Fruit fly (Drosophila melanogaster) whole organism, embryonic: ENCODE measurements around the gene Gr63a.

Experiments
- Ada2b ChIP-seq: fragments of 200-800 bp; sonication (Bioruptor generic); IDR thresholded peaks from 2 replicates; pipeline ENCODE4 v1.3.6; 2022; ENCODE audit warnings: missing biosample characterization, missing genetic modification characterization
- B-H2 ChIP-seq: fragments of 200-800 bp; sonication (Bioruptor generic); optimal IDR thresholded peaks from 2 replicates; lab custom pipeline; 2018; ENCODE audit warnings: missing biosample characterization, mild to moderate bottlenecking, missing genetic modification characterization
- CG10366 ChIP-seq: fragments of 200-800 bp; sonication (Bioruptor generic); IDR thresholded peaks from 2 replicates; pipeline ENCODE4 v1.3.6; 2022; ENCODE audit warnings: missing biosample characterization, missing genetic modification characterization
- CG10543 ChIP-seq: fragments of 200-800 bp; sonication (Bioruptor generic); optimal IDR thresholded peaks from 3 replicates; lab custom pipeline; 2017; ENCODE audit warnings: missing biosample characterization, mild to moderate bottlenecking, missing genetic modification characterization, moderate library complexity
- CG11247 ChIP-seq: fragments of 200-800 bp; sonication (Bioruptor generic); IDR thresholded peaks from 2 replicates; pipeline ENCODE4 v1.3.6; 2022; ENCODE audit warnings: missing biosample characterization, missing genetic modification characterization
- CG12071 ChIP-seq: fragments of 200-800 bp; sonication (Bioruptor generic); optimal IDR thresholded peaks from 3 replicates; lab custom pipeline; 2018; ENCODE audit warnings: missing biosample characterization, mild to moderate bottlenecking, missing genetic modification characterization
- CG12104 ChIP-seq: fragments of 200-800 bp; sonication (Bioruptor generic); optimal IDR thresholded peaks from 3 replicates; lab custom pipeline; 2016; ENCODE audit warnings: missing biosample characterization, missing genetic modification characterization
- CG13296 ChIP-seq: fragments of 200-800 bp; sonication (Bioruptor generic); optimal IDR thresholded peaks from 3 replicates; lab custom pipeline; 2018; ENCODE audit warnings: missing biosample characterization, mild to moderate bottlenecking, missing genetic modification characterization
- CG13894 ChIP-seq: fragments of 200-800 bp; sonication (Bioruptor generic); optimal IDR thresholded peaks from 3 replicates; lab custom pipeline; 2018; ENCODE audit warnings: missing biosample characterization, mild to moderate bottlenecking, missing genetic modification characterization, moderate library complexity
- CG15011 ChIP-seq: fragments of 200-800 bp; sonication (Bioruptor generic); optimal IDR thresholded peaks from 3 replicates; lab custom pipeline; 2018; ENCODE audit warnings: missing biosample characterization, mild to moderate bottlenecking, missing genetic modification characterization
- CG15514 ChIP-seq: fragments of 200-800 bp; sonication (Bioruptor generic); optimal IDR thresholded peaks from 3 replicates; lab custom pipeline; 2017; ENCODE audit warnings: missing biosample characterization, missing genetic modification characterization, mild to moderate bottlenecking, moderate library complexity, missing genetic modification reagents
- CG15601 ChIP-seq: fragments of 200-800 bp; sonication (Bioruptor generic); optimal IDR thresholded peaks from 3 replicates; lab custom pipeline; 2019; ENCODE audit warnings: missing biosample characterization, mild to moderate bottlenecking, missing genetic modification characterization, moderate library complexity
- CG1603 ChIP-seq: fragments of 200-800 bp; sonication (Bioruptor generic); optimal IDR thresholded peaks from 2 replicates; lab custom pipeline; 2019; ENCODE audit warnings: missing biosample characterization, mild to moderate bottlenecking, missing genetic modification characterization, moderate library complexity
- CG1792 ChIP-seq: fragments of 200-800 bp; sonication (Bioruptor generic); optimal IDR thresholded peaks from 2 replicates; lab custom pipeline; 2016; ENCODE audit warnings: missing biosample characterization, missing genetic modification characterization
- CG18011 ChIP-seq: fragments of 200-800 bp; sonication (Bioruptor generic); optimal IDR thresholded peaks from 2 replicates; lab custom pipeline; 2017; ENCODE audit warnings: missing biosample characterization, missing genetic modification characterization, mild to moderate bottlenecking, moderate library complexity, missing genotype
- CG18599 ChIP-seq: fragments of 200-800 bp; sonication (Bioruptor generic); optimal IDR thresholded peaks from 3 replicates; lab custom pipeline; 2017; ENCODE audit warnings: missing biosample characterization, missing genetic modification characterization, mild to moderate bottlenecking, moderate library complexity, missing genetic modification reagents
- CG2129 ChIP-seq: fragments of 200-800 bp; sonication (Bioruptor generic); IDR thresholded peaks from 2 replicates; pipeline ENCODE4 v1.3.6; 2022; ENCODE audit warnings: missing biosample characterization, missing genetic modification characterization; ENCODE audit not compliant: partially characterized antibody
- CG2678 ChIP-seq: fragments of 200-800 bp; sonication (Bioruptor generic); optimal IDR thresholded peaks from 3 replicates; lab custom pipeline; 2019; ENCODE audit warnings: missing biosample characterization, mild to moderate bottlenecking, missing genetic modification characterization, moderate library complexity
- CG9437 ChIP-seq: fragments of 200-800 bp; sonication (Bioruptor generic); optimal IDR thresholded peaks from 2 replicates; lab custom pipeline; 2018; ENCODE audit warnings: missing biosample characterization, mild to moderate bottlenecking, missing genetic modification characterization
- CG9797 ChIP-seq: fragments of 200-800 bp; sonication (Bioruptor generic); optimal IDR thresholded peaks from 3 replicates; lab custom pipeline; 2018; ENCODE audit warnings: missing biosample characterization, mild to moderate bottlenecking, missing genetic modification characterization
- CG9817 ChIP-seq: fragments of 200-800 bp; sonication (Bioruptor generic); optimal IDR thresholded peaks from 2 replicates; lab custom pipeline; 2018; ENCODE audit warnings: missing biosample characterization, mild to moderate bottlenecking, missing genetic modification characterization, moderate library complexity
- CrebB ChIP-seq: fragments of 200-800 bp; sonication (Bioruptor generic); optimal IDR thresholded peaks from 3 replicates; lab custom pipeline; 2018; ENCODE audit warnings: missing biosample characterization, mild to moderate bottlenecking, missing genetic modification characterization
- Ets65A ChIP-seq: fragments of 200-800 bp; sonication (Bioruptor generic); peaks from one replicate; lab custom pipeline; 2016; ENCODE audit warnings: missing biosample characterization, missing genetic modification characterization
- Fer1 ChIP-seq: fragments of 200-800 bp; sonication (Bioruptor generic); optimal IDR thresholded peaks from 2 replicates; lab custom pipeline; 2017; ENCODE audit warnings: missing biosample characterization, mild to moderate bottlenecking, missing genetic modification characterization
- Gug ChIP-seq: fragments of 200-800 bp; sonication (Bioruptor generic); IDR thresholded peaks from 4 replicates; pipeline ENCODE4 v1.3.6; 2022; ENCODE audit warnings: missing biosample characterization, missing genetic modification characterization
- Hey ChIP-seq: fragments of 200-800 bp; sonication (Bioruptor generic); optimal IDR thresholded peaks from 3 replicates; lab custom pipeline; 2018; ENCODE audit warnings: missing biosample characterization, mild to moderate bottlenecking, missing genetic modification characterization
- Hr39 ChIP-seq: fragments of >200 bp; optimal IDR thresholded peaks from 2 replicates; lab custom pipeline; 2017
- Lim3 ChIP-seq: fragments of 200-800 bp; sonication (Bioruptor generic); IDR thresholded peaks from 2 replicates; pipeline ENCODE4 v1.3.6; 2022; ENCODE audit warnings: missing biosample characterization, missing genetic modification characterization
- Poxn ChIP-seq: fragments of 200-800 bp; sonication (Bioruptor generic); IDR thresholded peaks from 2 replicates; pipeline ENCODE4 v1.3.6; 2022; ENCODE audit warnings: missing biosample characterization, missing genetic modification characterization
- Sox102F ChIP-seq: fragments of 200-800 bp; sonication (Bioruptor generic); optimal IDR thresholded peaks from 2 replicates; lab custom pipeline; 2018; ENCODE audit warnings: missing biosample characterization, mild to moderate bottlenecking, missing genetic modification characterization, moderate library complexity
- Taf1 ChIP-seq: fragments of 200-800 bp; sonication (Bioruptor generic); IDR thresholded peaks from 2 replicates; pipeline ENCODE4 v1.3.6; 2022; ENCODE audit warnings: missing biosample characterization, missing genetic modification characterization
- Vsx1 ChIP-seq: fragments of 200-800 bp; sonication (Bioruptor generic); optimal IDR thresholded peaks from 2 replicates; lab custom pipeline; 2017; ENCODE audit warnings: missing biosample characterization, mild to moderate bottlenecking, missing genetic modification characterization, missing genetic modification reagents
- ase ChIP-seq: fragments of 200-800 bp; sonication (Bioruptor generic); IDR thresholded peaks from 3 replicates; pipeline ENCODE4 v1.3.6; 2022; ENCODE audit warnings: missing biosample characterization, missing genetic modification characterization
- cg ChIP-seq: fragments of 200-800 bp; sonication (Bioruptor generic); optimal IDR thresholded peaks from 3 replicates; lab custom pipeline; 2019; ENCODE audit warnings: missing biosample characterization, mild to moderate bottlenecking, missing genetic modification characterization, moderate library complexity
- chinmo ChIP-seq: fragments of 200-800 bp; sonication (Bioruptor generic); IDR thresholded peaks from 4 replicates; pipeline ENCODE4 v1.3.6; 2022; ENCODE audit warnings: missing biosample characterization, missing genetic modification characterization; ENCODE audit not compliant: partially characterized antibody
- en ChIP-seq: fragments of 200-800 bp; sonication (Bioruptor generic); optimal IDR thresholded peaks from 2 replicates; lab custom pipeline; 2016; ENCODE audit warnings: missing biosample characterization, missing genetic modification characterization
- fd96Cb ChIP-seq: fragments of 200-800 bp; sonication (Bioruptor generic); optimal IDR thresholded peaks from 2 replicates; lab custom pipeline; 2018; ENCODE audit warnings: missing biosample characterization, mild to moderate bottlenecking, missing genetic modification characterization, moderate library complexity
- gfzf ChIP-seq: fragments of 200-800 bp; sonication (Bioruptor generic); optimal IDR thresholded peaks from 2 replicates; lab custom pipeline; 2016; ENCODE audit warnings: missing biosample characterization, mild to moderate bottlenecking, missing genetic modification characterization, moderate library complexity
- grn ChIP-seq: fragments of 200-800 bp; sonication (Bioruptor generic); optimal IDR thresholded peaks from 3 replicates; lab custom pipeline; 2017; ENCODE audit warnings: missing biosample characterization, missing genetic modification characterization
- her ChIP-seq: fragments of 200-800 bp; sonication (Bioruptor generic); optimal IDR thresholded peaks from 2 replicates; lab custom pipeline; 2016; ENCODE audit warnings: missing biosample characterization, missing genetic modification characterization
- lola ChIP-seq, 3 experiments: fragments of >200 bp in 2 of 3; fragments of 200-800 bp in 1 of 3; sonication (Bioruptor generic) in 1 of 3; optimal IDR thresholded peaks; 2 replicates each; lab custom pipeline; 2017 to 2019; ENCODE audit warnings: missing biosample characterization in 3 of 3, missing genetic modification characterization in 3 of 3, mild to moderate bottlenecking in 1 of 3, moderate library complexity in 1 of 3
- mirr ChIP-seq: fragments of 200-800 bp; sonication (Bioruptor generic); optimal IDR thresholded peaks from 3 replicates; lab custom pipeline; 2018; ENCODE audit warnings: missing biosample characterization, mild to moderate bottlenecking, missing genetic modification characterization
- sqz ChIP-seq: fragments of 200-800 bp; sonication (Bioruptor generic); optimal IDR thresholded peaks from 3 replicates; lab custom pipeline; 2018; ENCODE audit warnings: missing biosample characterization, mild to moderate bottlenecking, missing genetic modification characterization
- unpg ChIP-seq: fragments of 200-800 bp; sonication (Bioruptor generic); optimal IDR thresholded peaks from 3 replicates; lab custom pipeline; 2018; ENCODE audit warnings: missing biosample characterization, mild to moderate bottlenecking, missing genetic modification characterization, moderate library complexity
- zfh1 ChIP-seq: fragments of 200-800 bp; sonication (Bioruptor generic); IDR thresholded peaks from 3 replicates; pipeline ENCODE4 v1.3.6; 2022; ENCODE audit warnings: missing biosample characterization, missing genetic modification characterization

Gr63a gene

dm6 chr3L:3929968-3930767 is 33.8 kb upstream of the Gr63a start (continued):
- TF ChIP-seq Ets65A (peak; percentile 88), Gug (GFP tag; lab: Robert Waterston, UW) (no peak), Taf1 (GFP tag; lab: Robert Waterston, UW) (no peak), Poxn (GFP tag; lab: Robert Waterston, UW) (no peak), mirr (GFP tag; lab: Kevin White, UChicago) (peak; percentile 66), Vsx1 (GFP tag; lab: Kevin White, UChicago) (peak; percentile 10), Lim3 (GFP tag; lab: Robert Waterston, UW) (peak; percentile 40; the same call in 1 of the 2 replicates), CG9437 (GFP tag; lab: Kevin White, UChicago) (no peak), gfzf (no peak)
- TF ChIP-seq, all 482 proteins: peak for 15

DNA sequence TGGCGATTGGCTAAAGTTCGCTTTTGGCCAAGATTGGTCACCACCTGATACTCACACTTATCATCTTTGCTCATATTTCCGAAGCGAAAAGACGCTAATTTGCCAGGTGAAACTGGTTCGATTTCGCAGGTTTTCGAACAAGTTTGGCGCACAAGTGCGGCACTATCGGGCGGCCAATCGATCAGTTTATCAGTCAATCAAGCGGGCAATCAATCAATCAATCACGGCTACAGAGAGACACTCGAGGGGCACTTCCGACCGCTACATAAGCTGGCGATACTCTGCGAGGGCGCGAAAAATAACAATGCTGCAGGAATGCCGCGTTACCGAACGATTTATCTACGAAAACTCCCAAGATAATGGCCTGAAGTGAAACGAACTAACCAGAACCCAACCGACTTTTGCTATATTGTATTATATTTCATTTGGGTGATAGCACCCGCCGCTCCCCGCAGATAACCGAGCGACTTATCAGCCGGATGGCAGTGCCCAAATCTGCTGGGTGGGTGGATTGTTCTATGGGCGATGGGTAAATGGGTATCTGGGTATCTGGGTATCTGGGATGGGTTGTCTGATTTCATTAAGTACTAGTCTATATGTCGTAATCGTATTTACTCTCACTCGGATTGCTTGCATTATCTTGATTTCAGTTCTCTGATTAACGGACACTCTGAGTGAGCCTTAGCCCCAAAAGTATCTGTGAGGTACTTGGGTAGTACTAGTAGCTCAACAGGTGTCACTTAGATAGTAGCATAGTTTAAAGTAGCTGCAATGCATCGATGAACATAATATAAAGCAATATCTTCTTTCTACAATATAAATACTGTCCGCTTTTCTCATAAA is 32.8 kb upstream of the Gr63a start:
- TF ChIP-seq CG15514 (GFP tag; lab: Kevin White, UChicago) (no peak), mirr (GFP tag; lab: Kevin White, UChicago) (peak; percentile 85), CG10366 (GFP tag; lab: Robert Waterston, UW) (no peak), Sox102F (GFP tag; lab: Kevin White, UChicago) (no peak), B-H2 (peak; percentile 9), CG13894 (tag; lab: Kevin White, UChicago) (peak; percentile 25), CG1603 (tag; lab: Kevin White, UChicago) (no peak), CG18011 (GFP tag; lab: Kevin White, UChicago) (no peak), CG11247 (GFP tag; lab: Robert Waterston, UW) (no peak), grn (peak; percentile 99), Hr39 (lab: Kevin White, UChicago) (no peak), Ada2b (GFP tag; lab: Robert Waterston, UW) (no peak), Hey (tag; lab: Kevin White, UChicago) (peak; percentile 31), CG10543 (GFP tag; lab: Kevin White, UChicago) (peak; percentile 69), fd96Cb (tag; lab: Kevin White, UChicago) (no peak), CrebB (tag; lab: Kevin White, UChicago) (peak; percentile 0), CG9797 (GFP tag; lab: Kevin White, UChicago) (no peak), en (GFP tag; lab: Kevin White, UChicago) (no peak), lola (GFP tag; optimal IDR thresholded peaks at IDR 0.05; lab: Kevin White, UChicago) (no peak), unpg (GFP tag; lab: Kevin White, UChicago) (no peak), her (GFP tag; lab: Kevin White, UChicago) (no peak), CG13296 (no peak), CG12104 (GFP tag; lab: Kevin White, UChicago) (no peak), Fer1 (GFP tag; lab: Kevin White, UChicago) (peak; percentile 29), CG2129 (GFP tag; lab: Robert Waterston, UW) (no peak), CG9817 (no peak), CG1792 (GFP tag; lab: Kevin White, UChicago) (no peak), chinmo (GFP tag; lab: Robert Waterston, UW) (peak; percentile 35; the same call in 1 of the 4 replicates), CG15601 (tag; lab: Kevin White, UChicago) (no peak), sqz (GFP tag; lab: Kevin White, UChicago) (no peak), zfh1 (GFP tag; lab: Robert Waterston, UW) (no peak), CG15011 (GFP tag; lab: Kevin White, UChicago) (no peak), cg (GFP tag; lab: Kevin White, UChicago) (no peak), CG12071 (GFP tag; lab: Kevin White, UChicago) (no peak), CG18599 (no peak), ase (no peak), CG2678 (tag; lab: Kevin White, UChicago) (no peak)
